Fruit fly (Drosophila melanogaster): ENCODE data around the gene CG9641.
A peak's percentile ranks its signal among the peaks of the same experiment; 100 is the strongest.

The CG9641 gene

DNA sequence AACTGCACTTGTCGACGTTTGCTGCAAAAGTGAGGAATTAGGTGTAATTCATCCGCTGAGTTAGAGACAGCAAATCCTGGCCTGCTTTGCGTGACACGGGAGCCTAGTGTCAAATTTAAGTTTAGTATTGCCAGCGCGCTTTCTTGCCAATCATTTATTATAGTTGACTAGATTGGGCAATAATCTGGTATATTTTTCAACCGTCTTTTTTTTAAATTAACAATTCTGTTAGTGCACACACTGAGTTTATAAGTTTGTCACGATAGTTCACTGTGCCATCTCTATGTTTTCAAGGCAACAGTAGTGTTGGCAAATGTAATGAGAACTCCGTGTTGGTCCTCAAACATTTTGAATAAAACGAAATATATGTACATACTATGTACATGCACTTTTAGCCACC is at the start of gene CG9641, which contains the start of gene CG3165:
Gene CG9641 (minus strand): TSS at position 34 of the 400 bp plus-strand sequence.
Gene CG3165 (plus strand): TSS at position 294 of the 400 bp plus-strand sequence.
- TF ChIP-seq Hnf4 (GFP tag; optimal IDR thresholded peaks at IDR 0.05) (no peak), brk (GFP tag; optimal IDR thresholded peaks at IDR 0.05) (no peak), CrebA (GFP tag; optimal IDR thresholded peaks at IDR 0.05; ENCODE audit: borderline replicate concordance) (no peak), Sp1 (GFP tag; optimal IDR thresholded peaks at IDR 0.05) (peak; percentile 85), Hr78 (GFP tag; optimal IDR thresholded peaks at IDR 0.05) (no peak), Dfd (GFP tag; optimal IDR thresholded peaks at IDR 0.05) (no peak), rgr (GFP tag; optimal IDR thresholded peaks at IDR 0.05) (no peak), GATAd (GFP tag; optimal IDR thresholded peaks at IDR 0.05) (peak; percentile 71), CG32264 (GFP tag; optimal IDR thresholded peaks at IDR 0.05) (no peak), dsf (GFP tag; optimal IDR thresholded peaks at IDR 0.05; ENCODE audit: borderline replicate concordance) (no peak), dmrt93B (GFP tag; optimal IDR thresholded peaks at IDR 0.05) (no peak), Rel (GFP tag; optimal IDR thresholded peaks at IDR 0.05) (no peak), Rel (tag; optimal IDR thresholded peaks at IDR 0.05) (peak; percentile 68), woc (GFP tag; optimal IDR thresholded peaks at IDR 0.05) (no peak), sv (GFP tag; optimal IDR thresholded peaks at IDR 0.05) (peak; percentile 89), sage (GFP tag; optimal IDR thresholded peaks at IDR 0.05) (no peak), ey (GFP tag; optimal IDR thresholded peaks at IDR 0.05) (peak; percentile 90), Dif (GFP tag; optimal IDR thresholded peaks at IDR 0.05; ENCODE audit: partially characterized antibody) (no peak), br (GFP tag; optimal IDR thresholded peaks at IDR 0.05) (no peak), Myc (optimal IDR thresholded peaks at IDR 0.05) (no peak), Hr83 (GFP tag; optimal IDR thresholded peaks at IDR 0.05; ENCODE audit: poor library complexity, severe bottlenecking) (peak; percentile 87), lola (GFP tag; optimal IDR thresholded peaks at IDR 0.05) (no peak), Vsx2 (GFP tag; optimal IDR thresholded peaks at IDR 0.05; ENCODE audit: partially characterized antibody) (no peak), fru (GFP tag; optimal IDR thresholded peaks at IDR 0.05) (no peak), tai (GFP tag; optimal IDR thresholded peaks at IDR 0.05) (no peak), OdsH (GFP tag; optimal IDR thresholded peaks at IDR 0.05) (peak; percentile 88), HLH106 (tag; optimal IDR thresholded peaks at IDR 0.05) (peak; percentile 90), foxo (GFP tag; optimal IDR thresholded peaks at IDR 0.05) (peak in 1 of 2 experiments; percentile 93), psq (GFP tag; optimal IDR thresholded peaks at IDR 0.05) (peak; percentile 79), N (GFP tag; optimal IDR thresholded peaks at IDR 0.05) (no peak), dl (GFP tag; optimal IDR thresholded peaks at IDR 0.05; ENCODE audit: insufficient read depth in 1 of 2, partially characterized antibody in 2 of 2) (no peak), CG9705 (GFP tag; optimal IDR thresholded peaks at IDR 0.05) (peak; percentile 89), jim (GFP tag; optimal IDR thresholded peaks at IDR 0.05) (no peak), Mio (GFP tag; optimal IDR thresholded peaks at IDR 0.05) (no peak), pan (optimal IDR thresholded peaks at IDR 0.05) (no peak), Abd-B (GFP tag; optimal IDR thresholded peaks at IDR 0.05) (no peak), usp (GFP tag; optimal IDR thresholded peaks at IDR 0.05) (no peak), h (GFP tag; optimal IDR thresholded peaks at IDR 0.05) (no peak), Jra (GFP tag; optimal IDR thresholded peaks at IDR 0.05) (no peak)

DNA sequence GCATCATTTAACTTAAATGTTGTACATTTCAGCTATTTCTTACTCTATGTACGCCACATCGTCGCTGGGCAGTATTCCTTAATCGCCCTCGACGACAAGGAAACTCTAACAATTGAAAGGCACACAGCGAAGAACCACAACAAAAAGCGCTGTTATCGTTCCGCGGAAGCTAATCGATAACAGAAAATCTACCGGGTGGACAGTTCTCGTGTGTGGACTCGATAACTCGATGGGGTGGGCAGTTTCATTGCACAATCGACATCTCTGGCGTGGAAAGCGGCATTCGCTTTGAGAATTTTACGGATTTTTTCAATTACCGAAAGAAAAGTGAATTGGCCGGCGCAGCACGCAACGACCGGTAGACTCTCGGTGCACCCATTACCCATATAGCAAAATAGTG is 46.3 kb upstream of the CG9641 start, which contains the start of the genes alpha4GT1 and Prp40:
Gene alpha4GT1 (minus strand): TSS at position 156 of the 400 bp plus-strand sequence.
Gene Prp40 (plus strand): TSS at position 241 of the 400 bp plus-strand sequence.
- TF ChIP-seq GATAd (GFP tag; optimal IDR thresholded peaks at IDR 0.05) = no peak
- TF ChIP-seq Myc (optimal IDR thresholded peaks at IDR 0.05) = peak; percentile 22
- no peak for TF ChIP-seq Rel (GFP tag; optimal IDR thresholded peaks at IDR 0.05)
- peak; percentile 52 for TF ChIP-seq Rel (tag; optimal IDR thresholded peaks at IDR 0.05)

DNA sequence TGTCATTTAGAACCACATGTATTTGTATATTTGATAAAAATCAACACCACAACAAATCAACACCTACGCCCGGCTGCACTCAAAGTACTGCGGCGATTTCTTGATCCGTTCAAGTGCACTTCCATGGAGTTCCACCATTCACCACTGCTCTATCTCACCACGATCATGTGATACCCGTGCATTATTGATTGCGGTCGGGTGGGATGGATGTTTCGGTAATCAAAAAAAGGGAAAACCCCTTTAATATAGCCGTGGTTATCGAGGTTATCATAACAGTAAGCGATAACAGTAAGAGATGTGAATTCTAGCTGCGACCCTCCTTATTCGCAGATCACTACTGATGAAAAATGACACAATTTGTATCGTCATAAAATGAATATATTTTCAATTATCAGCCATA is 41.5 kb upstream of the CG9641 start, which contains the start of the genes CG17224 and CG17264:
Gene CG17224 (minus strand): TSS at position 97 of the 400 bp plus-strand sequence.
Gene CG17264 (plus strand): TSS at position 297 of the 400 bp plus-strand sequence.
- no peak for TF ChIP-seq jim (GFP tag; optimal IDR thresholded peaks at IDR 0.05)
- no peak for TF ChIP-seq Sp1 (GFP tag; optimal IDR thresholded peaks at IDR 0.05)
- TF ChIP-seq fru (GFP tag; optimal IDR thresholded peaks at IDR 0.05) = no peak
- TF ChIP-seq Dif (GFP tag; optimal IDR thresholded peaks at IDR 0.05; ENCODE audit: partially characterized antibody) = peak; percentile 19
- no peak for TF ChIP-seq Abd-B (GFP tag; optimal IDR thresholded peaks at IDR 0.05)
- no peak for TF ChIP-seq Rel (GFP tag; optimal IDR thresholded peaks at IDR 0.05)
- peak; percentile 99 for TF ChIP-seq Rel (tag; optimal IDR thresholded peaks at IDR 0.05)
- no peak for TF ChIP-seq CrebA (GFP tag; optimal IDR thresholded peaks at IDR 0.05; ENCODE audit: borderline replicate concordance)
- TF ChIP-seq lola (GFP tag; optimal IDR thresholded peaks at IDR 0.05) = no peak
- TF ChIP-seq Hr78 (GFP tag; optimal IDR thresholded peaks at IDR 0.05) = no peak
- no peak for TF ChIP-seq OdsH (GFP tag; optimal IDR thresholded peaks at IDR 0.05)
- TF ChIP-seq Dfd (GFP tag; optimal IDR thresholded peaks at IDR 0.05) = no peak
- TF ChIP-seq pan (optimal IDR thresholded peaks at IDR 0.05) = no peak
